Worm (Caenorhabditis elegans) whole organism, L3 larva: ENCODE results near the gene gcy-21.
"Not testable (repeated sequence)": the region's sequence is repeated elsewhere in the genome, so short reads cannot be mapped to it uniquely, and the experiment has no call there.

Experiments used
- ZK546.5 ChIP-seq: sonication (generic microtip); optimal IDR thresholded peaks from 2 replicates; lab custom pipeline; 2017; ENCODE audit warnings: missing biosample characterization, missing genetic modification characterization
- aly-2 ChIP-seq: fragments of 150-350 bp; optimal IDR thresholded peaks from 2 replicates; lab custom pipeline; 2014; ENCODE audit warnings: missing biosample characterization, missing genetic modification characterization
- ama-1 ChIP-seq: fragments of 150-350 bp; optimal IDR thresholded peaks from 2 replicates; lab custom pipeline; 2018
- ceh-16 ChIP-seq: sonication (generic microtip); optimal IDR thresholded peaks from 2 replicates; lab custom pipeline; 2017; ENCODE audit warnings: missing biosample characterization, missing genetic modification characterization
- ceh-28 ChIP-seq: fragments of 150-350 bp; optimal IDR thresholded peaks from 2 replicates; lab custom pipeline; 2014; ENCODE audit warnings: missing biosample characterization, missing genetic modification reagents, missing genetic modification characterization
- daf-12 ChIP-seq: fragments of 150-350 bp; optimal IDR thresholded peaks from 2 replicates; lab custom pipeline; 2014; ENCODE audit warnings: missing biosample characterization, missing genetic modification reagents, missing genetic modification characterization
- egl-27 ChIP-seq: sonication (generic microtip); optimal IDR thresholded peaks from 4 replicates; lab custom pipeline; 2017; ENCODE audit warnings: missing biosample characterization, missing genetic modification reagents, missing genetic modification characterization
- egl-5 ChIP-seq: fragments of 150-350 bp; optimal IDR thresholded peaks from 2 replicates; lab custom pipeline; 2017; ENCODE audit warnings: missing biosample characterization, missing genetic modification reagents, missing genetic modification characterization, inconsistent platforms
- elt-2 ChIP-seq: sonication (generic microtip); optimal IDR thresholded peaks from 2 replicates; lab custom pipeline; 2016; ENCODE audit warnings: missing genetic modification reagents, mild to moderate bottlenecking, missing genetic modification characterization, missing compliant biosample characterization
- elt-3 ChIP-seq, 3 experiments: fragments of 150-350 bp in 1 of 3; sonication (generic microtip) in 2 of 3; optimal IDR thresholded peaks; 2 replicates in 2 of 3; 4 replicates in 1 of 3; lab custom pipeline; 2014 to 2017; ENCODE audit warnings: missing biosample characterization in 3 of 3, missing genetic modification characterization in 3 of 3
- eor-1 ChIP-seq, 2 experiments: fragments of 150-350 bp; optimal IDR thresholded peaks; 2 replicates each; lab custom pipeline; 2014 to 2018; ENCODE audit warnings: missing biosample characterization in 2 of 2, missing genetic modification characterization in 2 of 2
- fos-1 ChIP-seq: fragments of 150-350 bp; optimal IDR thresholded peaks from 2 replicates; lab custom pipeline; 2014; ENCODE audit warnings: missing biosample characterization, missing genetic modification characterization
- hmg-11 ChIP-seq: sonication (generic microtip); optimal IDR thresholded peaks from 2 replicates; lab custom pipeline; 2016; ENCODE audit warnings: missing genetic modification characterization, missing compliant biosample characterization
- lin-15B ChIP-seq: fragments of 150-350 bp; optimal IDR thresholded peaks from 2 replicates; lab custom pipeline; 2014; ENCODE audit warnings: missing biosample characterization, missing genetic modification characterization
- lin-39 ChIP-seq: fragments of 150-350 bp; optimal IDR thresholded peaks from 2 replicates; lab custom pipeline; 2018; ENCODE audit warnings: missing biosample characterization, missing genetic modification reagents, missing genetic modification characterization
- lsy-12 ChIP-seq: sonication (generic microtip); optimal IDR thresholded peaks from 2 replicates; lab custom pipeline; 2016; ENCODE audit warnings: mild to moderate bottlenecking, missing genetic modification characterization, missing compliant biosample characterization
- mdl-1 ChIP-seq: fragments of 150-350 bp; optimal IDR thresholded peaks from 2 replicates; lab custom pipeline; 2014; ENCODE audit warnings: missing biosample characterization, missing genetic modification characterization
- mml-1 ChIP-seq: fragments of 150-350 bp; sonication (generic microtip); optimal IDR thresholded peaks from 3 replicates; lab custom pipeline; 2014; ENCODE audit warnings: missing biosample characterization, missing genetic modification characterization
- nfya-1 ChIP-seq: sonication (generic microtip); optimal IDR thresholded peaks from 2 replicates; lab custom pipeline; 2017; ENCODE audit warnings: missing genetic modification characterization, mild to moderate bottlenecking, missing compliant biosample characterization, antibody characterized with exemption, moderate library complexity; ENCODE audit not compliant: insufficient read depth
- nhr-11 ChIP-seq: fragments of 150-350 bp; optimal IDR thresholded peaks from 2 replicates; lab custom pipeline; 2014; ENCODE audit warnings: missing biosample characterization, missing genetic modification characterization
- nhr-12 ChIP-seq: fragments of 150-350 bp; optimal IDR thresholded peaks from 2 replicates; lab custom pipeline; 2014; ENCODE audit warnings: missing biosample characterization, missing genetic modification characterization
- nhr-237 ChIP-seq: fragments of 150-350 bp; optimal IDR thresholded peaks from 2 replicates; lab custom pipeline; 2014; ENCODE audit warnings: missing biosample characterization, missing genetic modification characterization
- nhr-25 ChIP-seq: sonication (generic microtip); optimal IDR thresholded peaks from 2 replicates; lab custom pipeline; 2017; ENCODE audit warnings: missing biosample characterization, missing genetic modification characterization
- nhr-28 ChIP-seq: fragments of 150-350 bp; optimal IDR thresholded peaks from 2 replicates; lab custom pipeline; 2014; ENCODE audit warnings: missing biosample characterization, missing genetic modification characterization
- nhr-76 ChIP-seq: fragments of 150-350 bp; sonication (generic microtip); optimal IDR thresholded peaks from 5 replicates; lab custom pipeline; 2014; ENCODE audit warnings: missing biosample characterization, missing genetic modification characterization
- nhr-77 ChIP-seq: fragments of 150-350 bp; optimal IDR thresholded peaks from 2 replicates; lab custom pipeline; 2014; ENCODE audit warnings: missing biosample characterization, missing genetic modification characterization
- pha-4 ChIP-seq: fragments of 150-350 bp; optimal IDR thresholded peaks from 2 replicates; lab custom pipeline; 2014; ENCODE audit warnings: missing biosample characterization, missing genetic modification reagents, missing genetic modification characterization
- pqm-1 ChIP-seq: fragments of 150-350 bp; optimal IDR thresholded peaks from 2 replicates; lab custom pipeline; 2017; ENCODE audit warnings: missing biosample characterization, missing genetic modification characterization, inconsistent platforms
- sea-2 ChIP-seq: fragments of 150-350 bp; sonication (generic microtip); optimal IDR thresholded peaks from 4 replicates; lab custom pipeline; 2014; ENCODE audit warnings: missing biosample characterization, missing genetic modification reagents, missing genetic modification characterization
- skn-1 ChIP-seq: fragments of 150-350 bp; optimal IDR thresholded peaks from 2 replicates; lab custom pipeline; 2014; ENCODE audit warnings: missing biosample characterization, missing genetic modification characterization
- snpc-4 ChIP-seq: fragments of 150-350 bp; optimal IDR thresholded peaks from 2 replicates; lab custom pipeline; 2014; ENCODE audit warnings: missing biosample characterization, missing genetic modification characterization
- tbx-2 ChIP-seq: sonication (generic microtip); optimal IDR thresholded peaks from 2 replicates; lab custom pipeline; 2016; ENCODE audit warnings: mild to moderate bottlenecking, missing genetic modification characterization, missing compliant biosample characterization
- unc-62 ChIP-seq: fragments of 150-350 bp; sonication (generic microtip); optimal IDR thresholded peaks from 4 replicates; lab custom pipeline; 2014; ENCODE audit warnings: missing biosample characterization, missing genetic modification reagents, missing genetic modification characterization
- zag-1 ChIP-seq: fragments of 150-350 bp; optimal IDR thresholded peaks from 2 replicates; lab custom pipeline; 2014; ENCODE audit warnings: missing biosample characterization, missing genetic modification characterization
- ztf-11 ChIP-seq: fragments of 150-350 bp; optimal IDR thresholded peaks from 2 replicates; lab custom pipeline; 2014; ENCODE audit warnings: missing biosample characterization, missing genetic modification characterization

gcy-21 gene

ce11 chrII:2684783-2685182 is 25.3 kb downstream of the gcy-21 start:
- TF ChIP-seq ama-1 (lab: Kevin White, UChicago) = no peak
- no peak for TF ChIP-seq pha-4 (tag; lab: Kevin White, UChicago)
- no peak for TF ChIP-seq nhr-12 (tag; lab: Kevin White, UChicago)
- no peak for TF ChIP-seq nhr-11
- TF ChIP-seq elt-3 (tag; optimal IDR thresholded peaks at IDR 0.05; lab: Kevin White, UChicago) = no peak
- TF ChIP-seq nfya-1 (tag; lab: Kevin White, UChicago) = no peak
- no peak for TF ChIP-seq nhr-237
- no peak for TF ChIP-seq daf-12 (tag; lab: Kevin White, UChicago)

ce11 chrII:2686985-2687675 is 27.7 kb downstream of the gcy-21 start, which contains the start of the genes sup-9 and nspf-1:
Gene sup-9 (minus strand): TSS chrII:2687027.
Gene nspf-1 (plus strand): TSS chrII:2687625.
- no peak for TF ChIP-seq nhr-76
- no peak for TF ChIP-seq elt-3 (tag; optimal IDR thresholded peaks at IDR 0.05; lab: Kevin White, UChicago)
- no peak for TF ChIP-seq mml-1
- no peak for TF ChIP-seq ceh-16 (tag; lab: Kevin White, UChicago)
- TF ChIP-seq ama-1 (lab: Kevin White, UChicago) = no peak
- TF ChIP-seq hmg-11 (tag; lab: Kevin White, UChicago) = no peak
- no peak for TF ChIP-seq egl-27
- TF ChIP-seq lin-39 (tag; lab: Kevin White, UChicago) = no peak
- TF ChIP-seq tbx-2 (tag; lab: Kevin White, UChicago) = no peak
- no peak for TF ChIP-seq pqm-1
- no peak for TF ChIP-seq ZK546.5 (tag; lab: Kevin White, UChicago)
- TF ChIP-seq sea-2 (GFP tag; lab: Kevin White, UChicago) = no peak
- no peak for TF ChIP-seq aly-2 (tag; lab: Kevin White, UChicago)
- no peak for TF ChIP-seq daf-12 (tag; lab: Kevin White, UChicago)
- no peak for TF ChIP-seq nhr-28 (tag; lab: Kevin White, UChicago)

ce11 chrII:2688616-2689015 is 29.2 kb downstream of the gcy-21 start, which contains the start of gene nspf-2:
Gene nspf-2 (plus strand): TSS chrII:2688916.
- not testable (repeated sequence) for TF ChIP-seq tbx-2 (tag; lab: Kevin White, UChicago); zag-1 (tag; lab: Kevin White, UChicago); pqm-1

- TF ChIP-seq eor-1 (tag; optimal IDR thresholded peaks at IDR 0.05; lab: Kevin White, UChicago) = no peak
- TF ChIP-seq unc-62 = no peak
- no peak for TF ChIP-seq mml-1
- no peak for TF ChIP-seq elt-3 (tag; optimal IDR thresholded peaks at IDR 0.05; lab: Kevin White, UChicago)
- TF ChIP-seq ceh-28 (tag; lab: Kevin White, UChicago) = no peak
- TF ChIP-seq snpc-4 (tag; lab: Kevin White, UChicago) = no peak
- TF ChIP-seq pqm-1 = no peak
- no peak for TF ChIP-seq mdl-1 (tag; lab: Kevin White, UChicago)
- TF ChIP-seq egl-5 (tag; lab: Kevin White, UChicago) = no peak
- TF ChIP-seq lsy-12 (tag; lab: Kevin White, UChicago) = no peak
- no peak for TF ChIP-seq ztf-11 (tag; lab: Kevin White, UChicago)
- TF ChIP-seq aly-2 (tag; lab: Kevin White, UChicago) = no peak
- TF ChIP-seq elt-2 (tag; lab: Kevin White, UChicago) = no peak
- no peak for TF ChIP-seq tbx-2 (tag; lab: Kevin White, UChicago)
Measured at ce11 chrII:2690080-2690479, 30.6 kb downstream of the gcy-21 start, which contains the start of gene nspf-3. Gene nspf-3 (minus strand): TSS chrII:2690180.

- TF ChIP-seq nhr-77 (tag; lab: Kevin White, UChicago) (no peak), hmg-11 (tag; lab: Kevin White, UChicago) (no peak), lin-39 (tag; lab: Kevin White, UChicago) (no peak), nfya-1 (tag; lab: Kevin White, UChicago) (no peak), elt-2 (tag; lab: Kevin White, UChicago) (no peak), ZK546.5 (tag; lab: Kevin White, UChicago) (no peak), nhr-76 (no peak), fos-1 (tag; lab: Kevin White, UChicago) (no peak), nhr-11 (no peak), lin-15B (tag; lab: Kevin White, UChicago) (no peak), skn-1 (tag; lab: Kevin White, UChicago) (no peak), snpc-4 (tag; lab: Kevin White, UChicago) (no peak), nhr-25 (tag; lab: Kevin White, UChicago) (no peak), mdl-1 (tag; lab: Kevin White, UChicago) (no peak), nhr-237 (no peak)
Measured at ce11 chrII:2692476-2692875, 33.0 kb downstream of the gcy-21 start, which contains the start of gene set-11. Gene set-11 (minus strand): TSS chrII:2692576.
